Worm (Caenorhabditis elegans): Measurements from ENCODE around the gene col-38.

- TF ChIP-seq W03F9.2 (tag; optimal IDR thresholded peaks at IDR 0.05): no peak
- TF ChIP-seq dao-5 (tag; optimal IDR thresholded peaks at IDR 0.05): no peak
- TF ChIP-seq him-1 (tag; optimal IDR thresholded peaks at IDR 0.05): no peak
Observed at ce11 chrII:8529176-8529698, 39.7 kb downstream of the col-38 start.
